Worm (Caenorhabditis elegans) whole organism, L1 larva: Measurements from ENCODE around the gene T23B7.3.
"Not testable (repeated sequence)": the region's sequence is repeated elsewhere in the genome, so short reads cannot be mapped to it uniquely, and the experiment has no call there.

Experiments used
- C04F5.9 ChIP-seq: sonication (generic microtip); optimal IDR thresholded peaks from 2 replicates; lab custom pipeline; 2016; ENCODE audit warnings: missing genetic modification characterization, missing compliant biosample characterization
- C16A3.4 ChIP-seq: fragments of 150-350 bp; optimal IDR thresholded peaks from 2 replicates; lab custom pipeline; 2014; ENCODE audit warnings: missing biosample characterization, missing genetic modification characterization
- Y116A8C.19 ChIP-seq: sonication (generic microtip); optimal IDR thresholded peaks from 2 replicates; lab custom pipeline; 2016; ENCODE audit warnings: missing compliant biosample characterization, missing genetic modification characterization, borderline replicate concordance
- alr-1 ChIP-seq: fragments of 200-800 bp; sonication (Bioruptor generic); optimal IDR thresholded peaks from 2 replicates; lab custom pipeline; 2018; ENCODE audit warnings: borderline replicate concordance, mild to moderate bottlenecking, missing genetic modification characterization, missing compliant biosample characterization
- aly-2 ChIP-seq: fragments of 150-350 bp; optimal IDR thresholded peaks from 2 replicates; lab custom pipeline; 2014; ENCODE audit warnings: missing biosample characterization, missing genetic modification characterization
- blmp-1 ChIP-seq: fragments of 150-350 bp; optimal IDR thresholded peaks from 2 replicates; lab custom pipeline; 2014; ENCODE audit warnings: missing biosample characterization, missing genetic modification characterization
- ceh-63 ChIP-seq: fragments of 200-800 bp; sonication (Bioruptor generic); optimal IDR thresholded peaks from 2 replicates; lab custom pipeline; 2018; ENCODE audit warnings: mild to moderate bottlenecking, missing genetic modification characterization, missing compliant biosample characterization
- ceh-88 ChIP-seq: fragments of 200-800 bp; sonication (Bioruptor generic); IDR thresholded peaks from 2 replicates; pipeline ENCODE4 v1.3.6; 2022; ENCODE audit warnings: missing genetic modification characterization, missing compliant biosample characterization
- ceh-90 ChIP-seq: sonication (generic microtip); optimal IDR thresholded peaks from 2 replicates; lab custom pipeline; 2016; ENCODE audit warnings: missing genetic modification characterization, missing compliant biosample characterization
- efl-1 ChIP-seq, 4 experiments: fragments of 150-350 bp; optimal IDR thresholded peaks in 3 of 4; peaks in 1 of 4; 1 replicate in 1 of 4; 2 replicates in 3 of 4; lab custom pipeline; 2014; ENCODE audit warnings: missing biosample characterization in 2 of 4, missing genetic modification characterization in 2 of 4, missing genetic modification reagents in 2 of 4
- efl-3 ChIP-seq: fragments of 200-800 bp; sonication (Bioruptor generic); optimal IDR thresholded peaks from 2 replicates; lab custom pipeline; 2018; ENCODE audit warnings: mild to moderate bottlenecking, missing genetic modification characterization, missing compliant biosample characterization
- egl-27 ChIP-seq, 2 experiments: fragments of 150-350 bp in 1 of 2; sonication (generic microtip); optimal IDR thresholded peaks; 3 replicates each; lab custom pipeline; 2017 to 2018; ENCODE audit warnings: missing biosample characterization in 2 of 2, missing genetic modification characterization in 2 of 2, missing genetic modification reagents in 2 of 2
- elt-2 ChIP-seq: sonication (generic microtip); optimal IDR thresholded peaks from 2 replicates; lab custom pipeline; 2016; ENCODE audit warnings: missing genetic modification characterization, mild to moderate bottlenecking, inconsistent platforms, missing compliant biosample characterization, missing genetic modification reagents
- elt-3 ChIP-seq, 6 experiments: fragments of 150-350 bp in 1 of 6; sonication (generic microtip); optimal IDR thresholded peaks; 2 replicates each; lab custom pipeline; 2017 to 2018; ENCODE audit warnings: missing biosample characterization in 6 of 6, missing genetic modification characterization in 6 of 6, inconsistent platforms in 1 of 6
- ets-5 ChIP-seq: fragments of 200-800 bp; sonication (Bioruptor generic); IDR thresholded peaks from 2 replicates; pipeline ENCODE4 v1.3.6; 2022; ENCODE audit warnings: missing genetic modification characterization, missing compliant biosample characterization
- fos-1 ChIP-seq: fragments of 150-350 bp; optimal IDR thresholded peaks from 2 replicates; lab custom pipeline; 2014; ENCODE audit warnings: missing biosample characterization, missing genetic modification characterization
- hlh-4 ChIP-seq: sonication (generic microtip); optimal IDR thresholded peaks from 2 replicates; lab custom pipeline; 2016; ENCODE audit warnings: mild to moderate bottlenecking, missing genetic modification characterization, missing compliant biosample characterization
- isw-1 ChIP-seq: fragments of 200-800 bp; sonication (Bioruptor generic); IDR thresholded peaks from 2 replicates; pipeline ENCODE4 v1.3.6; 2022; ENCODE audit warnings: missing genetic modification characterization, missing compliant biosample characterization
- lin-14 ChIP-seq: fragments of 200-800 bp; sonication (Bioruptor generic); optimal IDR thresholded peaks from 2 replicates; lab custom pipeline; 2018; ENCODE audit warnings: mild to moderate bottlenecking, missing genetic modification characterization, moderate library complexity, missing compliant biosample characterization
- lin-35 ChIP-seq, 2 experiments: fragments of 150-350 bp; optimal IDR thresholded peaks; 2 replicates each; lab custom pipeline; 2014; ENCODE audit warnings: missing biosample characterization in 2 of 2, missing genetic modification characterization in 2 of 2, missing genetic modification reagents in 2 of 2
- lir-3 ChIP-seq: sonication (generic microtip); optimal IDR thresholded peaks from 2 replicates; lab custom pipeline; 2016; ENCODE audit warnings: mild to moderate bottlenecking, missing genetic modification characterization, moderate library complexity, missing compliant biosample characterization; ENCODE audit not compliant: poor library complexity
- mdl-1 ChIP-seq, 2 experiments: fragments of 150-350 bp; optimal IDR thresholded peaks; 2 replicates each; lab custom pipeline; 2014 to 2017; ENCODE audit warnings: missing biosample characterization in 2 of 2, missing genetic modification characterization in 2 of 2, inconsistent platforms in 1 of 2
- mef-2 ChIP-seq: fragments of 150-350 bp; optimal IDR thresholded peaks from 2 replicates; lab custom pipeline; 2014; ENCODE audit warnings: missing biosample characterization, missing genetic modification characterization
- nhr-19 ChIP-seq: fragments of 200-800 bp; sonication (Bioruptor generic); conservative IDR thresholded peaks from 2 replicates; pipeline ENCODE4 v1.3.6; 2022; ENCODE audit warnings: missing genetic modification characterization, missing compliant biosample characterization
- nhr-20 ChIP-seq: sonication (generic microtip); optimal IDR thresholded peaks from 2 replicates; lab custom pipeline; 2016; ENCODE audit warnings: mild to moderate bottlenecking, missing genetic modification characterization, missing compliant biosample characterization
- nhr-28 ChIP-seq: fragments of 150-350 bp; optimal IDR thresholded peaks from 2 replicates; lab custom pipeline; 2014; ENCODE audit warnings: missing biosample characterization, missing genetic modification characterization
- nhr-76 ChIP-seq: sonication (generic microtip); optimal IDR thresholded peaks from 2 replicates; lab custom pipeline; 2017; ENCODE audit warnings: missing biosample characterization, missing genetic modification characterization
- nhr-77 ChIP-seq: fragments of 150-350 bp; optimal IDR thresholded peaks from 2 replicates; lab custom pipeline; 2014; ENCODE audit warnings: missing biosample characterization, missing genetic modification characterization
- nhr-84 ChIP-seq: sonication (generic microtip); optimal IDR thresholded peaks from 2 replicates; lab custom pipeline; 2017; ENCODE audit warnings: missing biosample characterization, missing genetic modification characterization
- nhr-90 ChIP-seq: sonication (generic microtip); optimal IDR thresholded peaks from 2 replicates; lab custom pipeline; 2016; ENCODE audit warnings: mild to moderate bottlenecking, missing genetic modification characterization, missing compliant biosample characterization; ENCODE audit not compliant: poor library complexity
- pax-3 ChIP-seq: fragments of 200-800 bp; sonication (Bioruptor generic); optimal IDR thresholded peaks from 2 replicates; lab custom pipeline; 2018; ENCODE audit warnings: mild to moderate bottlenecking, missing genetic modification characterization, moderate library complexity, missing compliant biosample characterization
- snu-23 ChIP-seq: sonication (generic microtip); optimal IDR thresholded peaks from 2 replicates; lab custom pipeline; 2016; ENCODE audit warnings: missing genetic modification characterization, missing compliant biosample characterization
- unc-130 ChIP-seq: fragments of 150-350 bp; optimal IDR thresholded peaks from 2 replicates; lab custom pipeline; 2017; ENCODE audit warnings: missing biosample characterization, missing genetic modification characterization, inconsistent platforms
- unc-30 ChIP-seq: sonication (generic microtip); optimal IDR thresholded peaks from 2 replicates; lab custom pipeline; 2017; ENCODE audit warnings: missing biosample characterization, missing genetic modification characterization
- vab-15 ChIP-seq: sonication (generic microtip); optimal IDR thresholded peaks from 2 replicates; lab custom pipeline; 2017; ENCODE audit warnings: missing genotype, mild to moderate bottlenecking, missing genetic modification characterization, missing compliant biosample characterization
- zag-1 ChIP-seq: fragments of 150-350 bp; optimal IDR thresholded peaks from 2 replicates; lab custom pipeline; 2014; ENCODE audit warnings: missing biosample characterization, missing genetic modification characterization
- zip-4 ChIP-seq: fragments of 200-800 bp; sonication (Bioruptor generic); optimal IDR thresholded peaks from 2 replicates; lab custom pipeline; 2018; ENCODE audit warnings: mild to moderate bottlenecking, missing genetic modification characterization, moderate library complexity, missing compliant biosample characterization
- ztf-4 ChIP-seq: fragments of 150-350 bp; optimal IDR thresholded peaks from 2 replicates; lab custom pipeline; 2014; ENCODE audit warnings: missing biosample characterization, missing genetic modification characterization

T23B7.3 gene

ce11 chrII:4857086-4857485 lies 7.1 kb downstream of the T23B7.3 start:
- TF ChIP-seq unc-130 (peak; percentile 5), blmp-1 (tag; lab: Kevin White, UChicago) (peak; percentile 32), ets-5 (GFP tag; lab: Robert Waterston, UW) (no peak), elt-2 (peak; percentile 85), pax-3 (no peak), lir-3 (tag; lab: Kevin White, UChicago) (no peak), C16A3.4 (no peak), ceh-63 (GFP tag; lab: Kevin White, UChicago) (no peak), ceh-90 (no peak), nhr-20 (tag; lab: Kevin White, UChicago) (peak; percentile 32), elt-3 (tag; optimal IDR thresholded peaks at IDR 0.05; lab: Kevin White, UChicago) (peak in 1 of 6 experiments; percentile 45), nhr-76 (tag; lab: Kevin White, UChicago) (no peak), efl-3 (no peak), C04F5.9 (no peak), nhr-28 (tag; lab: Kevin White, UChicago) (no peak), snu-23 (peak; percentile 4), efl-1 (optimal IDR thresholded peaks at IDR 0.05; lab: Kevin White, UChicago) (no peak), efl-1 (GFP tag; optimal IDR thresholded peaks at IDR 0.05 in 1 of 2; lab: Kevin White, UChicago) (peak in 1 of 2 experiments; percentile 69), vab-15 (no peak), ceh-88 (GFP tag; lab: Robert Waterston, UW) (no peak), mdl-1 (tag; optimal IDR thresholded peaks at IDR 0.05; lab: Kevin White, UChicago) (no peak), zip-4 (GFP tag; lab: Kevin White, UChicago) (no peak), lin-35 (GFP tag; optimal IDR thresholded peaks at IDR 0.05; lab: Kevin White, UChicago) (peak in 1 of 2 experiments; percentile 25), lin-14 (GFP tag; lab: Kevin White, UChicago) (peak; percentile 8), unc-30 (tag; lab: Kevin White, UChicago) (no peak), egl-27 (tag; optimal IDR thresholded peaks at IDR 0.05; lab: Kevin White, UChicago) (no peak), nhr-90 (peak; percentile 6), nhr-77 (tag; lab: Kevin White, UChicago) (no peak)
- TF ChIP-seq, all 84 proteins: peak for 10

ce11 chrII:4857873-4858364 lies 7.9 kb downstream of the T23B7.3 start, which contains the start of gene F11G11.5:
F11G11.5 (plus strand) TSS chrII:4857923.
- TF ChIP-seq Y116A8C.19 (tag; lab: Kevin White, UChicago) (no peak), efl-1 (optimal IDR thresholded peaks at IDR 0.05; lab: Kevin White, UChicago) (no peak), efl-1 (GFP tag; optimal IDR thresholded peaks at IDR 0.05 in 1 of 2; lab: Kevin White, UChicago) (peak in 1 of 2 experiments; percentile 29)

- TF ChIP-seq aly-2 (tag; lab: Kevin White, UChicago): no peak
- TF ChIP-seq efl-1 (optimal IDR thresholded peaks at IDR 0.05; lab: Kevin White, UChicago): no peak
- TF ChIP-seq efl-1 (GFP tag; optimal IDR thresholded peaks at IDR 0.05 in 1 of 2; lab: Kevin White, UChicago): peak in 1 of 2 experiments; percentile 85
- TF ChIP-seq nhr-28 (tag; lab: Kevin White, UChicago): no peak
- no peak for TF ChIP-seq hlh-4 (tag; lab: Kevin White, UChicago)
- no peak for TF ChIP-seq nhr-19
- TF ChIP-seq pax-3: no peak
- peak; percentile 0 for TF ChIP-seq blmp-1 (tag; lab: Kevin White, UChicago)
- no peak for TF ChIP-seq fos-1 (tag; lab: Kevin White, UChicago)
- TF ChIP-seq nhr-84 (tag; lab: Kevin White, UChicago): no peak
- no peak for TF ChIP-seq isw-1
- no peak for TF ChIP-seq zag-1 (tag; lab: Kevin White, UChicago)
- TF ChIP-seq nhr-77 (tag; lab: Kevin White, UChicago): no peak
- TF ChIP-seq, all 84 proteins: peak for 2
These were observed 9.0 kb downstream of the T23B7.3 start for ce11 chrII:4858906-4859411.

- not testable (repeated sequence) for TF ChIP-seq mef-2 (tag; lab: Kevin White, UChicago); alr-1; ztf-4 (tag; lab: Kevin White, UChicago)
These were observed 10.3 kb downstream of the T23B7.3 start, which contains the start of the genes nspd-5 and F11G11.4 for ce11 chrII:4860260-4860659. nspd-5 (minus strand) TSS chrII:4860360. F11G11.4 (plus strand) TSS chrII:4860594.
